Worm (Caenorhabditis elegans) whole organism, L3 larva: ENCODE data around the gene Y57G11C.22.

Source experiments
- elt-1 ChIP-seq: fragments of 150-350 bp; optimal IDR thresholded peaks from 2 replicates; lab custom pipeline; 2014; ENCODE audit warnings: missing biosample characterization, missing genetic modification characterization
- ztf-4 ChIP-seq: fragments of 150-350 bp; optimal IDR thresholded peaks from 2 replicates; lab custom pipeline; 2014; ENCODE audit warnings: missing biosample characterization, missing genetic modification characterization

Y57G11C.22 gene

DNA sequence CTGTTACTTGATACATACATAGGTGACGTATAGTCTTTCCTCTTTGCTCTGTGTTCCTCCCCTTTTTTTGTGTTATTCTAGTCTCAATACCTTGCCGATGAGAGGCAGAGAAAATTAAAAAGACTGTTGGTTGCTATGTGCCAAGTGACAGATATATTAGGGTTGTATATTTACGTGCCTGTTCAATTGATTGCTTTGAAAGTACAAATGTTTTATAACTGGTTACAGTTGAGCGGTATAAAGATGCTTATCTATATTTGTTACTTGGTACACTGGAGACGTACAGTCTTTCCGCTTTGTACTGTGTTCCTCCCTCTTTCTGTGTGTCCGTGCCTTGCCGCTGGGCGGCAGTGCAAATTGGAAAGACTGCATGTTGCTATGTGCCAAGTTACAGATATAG lies 66.2 kb downstream of the Y57G11C.22 start:
- TF ChIP-seq ztf-4 (tag; lab: Kevin White, UChicago) (no peak), elt-1 (tag; lab: Kevin White, UChicago) (peak; percentile 29)
- TF ChIP-seq, all 47 proteins: peak for 1
